Worm (Caenorhabditis elegans): ENCODE results near the gene F30H5.3.
A peak's percentile ranks its signal among the peaks of the same experiment; 100 is the strongest.

Gene F30H5.3

ce11 chrIII:558832-559231, 46.8 kb upstream of the F30H5.3 start (continued):
- TF ChIP-seq nhr-77 (tag; optimal IDR thresholded peaks at IDR 0.05) (no peak), C04F5.9 (tag; optimal IDR thresholded peaks at IDR 0.05) (no peak), ama-1 (optimal IDR thresholded peaks at IDR 0.05) (no peak), ceh-82 (tag; optimal IDR thresholded peaks at IDR 0.05) (peak in 1 of 3 experiments; percentile 24), nhr-28 (tag; optimal IDR thresholded peaks at IDR 0.05) (no peak), ceh-63 (GFP tag; optimal IDR thresholded peaks at IDR 0.05) (no peak), pax-3 (tag; optimal IDR thresholded peaks at IDR 0.05) (no peak), lin-13 (GFP tag; optimal IDR thresholded peaks at IDR 0.05) (no peak), zip-4 (GFP tag; optimal IDR thresholded peaks at IDR 0.05) (no peak), C34B4.2 (tag; optimal IDR thresholded peaks at IDR 0.05) (no peak), lir-3 (tag; optimal IDR thresholded peaks at IDR 0.05; ENCODE audit: poor library complexity) (no peak), F16B12.6 (tag; optimal IDR thresholded peaks at IDR 0.05) (no peak), egl-13 (tag; optimal IDR thresholded peaks at IDR 0.05) (no peak), tlp-1 (tag; optimal IDR thresholded peaks at IDR 0.05) (no peak), hlh-4 (tag; optimal IDR thresholded peaks at IDR 0.05) (no peak), isw-1 (GFP tag; IDR thresholded peaks at IDR 0.05) (no peak), ztf-4 (tag; optimal IDR thresholded peaks at IDR 0.05) (no peak), nhr-90 (tag; optimal IDR thresholded peaks at IDR 0.05; ENCODE audit: poor library complexity) (peak; percentile 61), nhr-85 (tag) (peak; percentile 94), mef-2 (tag; optimal IDR thresholded peaks at IDR 0.05) (no peak), sptf-1 (tag; optimal IDR thresholded peaks at IDR 0.05) (no peak), fkh-10 (GFP tag; optimal IDR thresholded peaks at IDR 0.05) (no peak), hlh-17 (GFP tag; optimal IDR thresholded peaks at IDR 0.05; ENCODE audit: borderline replicate concordance) (no peak), ces-1 (GFP tag; optimal IDR thresholded peaks at IDR 0.05) (no peak), nhr-84 (tag; optimal IDR thresholded peaks at IDR 0.05) (no peak), grh-1 (GFP tag; IDR thresholded peaks at IDR 0.05) (peak; percentile 24; the same call in 1 of the 2 replicates), unc-30 (tag; optimal IDR thresholded peaks at IDR 0.05) (no peak), hpl-2 (GFP tag; optimal IDR thresholded peaks at IDR 0.05) (no peak), pqm-1 (tag; optimal IDR thresholded peaks at IDR 0.05) (no peak), sox-4 (tag; optimal IDR thresholded peaks at IDR 0.05) (no peak), efl-1 (optimal IDR thresholded peaks at IDR 0.05) (peak; percentile 16 to 47), efl-1 (GFP tag; optimal IDR thresholded peaks at IDR 0.05 in 1 of 2) (no peak), snu-23 (GFP tag; optimal IDR thresholded peaks at IDR 0.05) (peak; percentile 70), dsc-1 (tag; optimal IDR thresholded peaks at IDR 0.05) (no peak), skn-1 (tag; optimal IDR thresholded peaks at IDR 0.05) (no peak)

ce11 chrIII:558083-558482, 46.1 kb upstream of the F30H5.3 start:
- TF ChIP-seq grh-1 (GFP tag; IDR thresholded peaks at IDR 0.05) (no peak), nhr-84 (tag; optimal IDR thresholded peaks at IDR 0.05) (no peak), lin-35 (GFP tag; optimal IDR thresholded peaks at IDR 0.05) (no peak), ztf-11 (tag; optimal IDR thresholded peaks at IDR 0.05) (no peak), lin-39 (tag; optimal IDR thresholded peaks at IDR 0.05) (no peak)

- TF ChIP-seq C16A3.4 (tag; optimal IDR thresholded peaks at IDR 0.05) (no peak), ces-1 (GFP tag; optimal IDR thresholded peaks at IDR 0.05) (no peak), efl-3 (GFP tag; optimal IDR thresholded peaks at IDR 0.05) (no peak), ceh-90 (tag; optimal IDR thresholded peaks at IDR 0.05) (no peak), snpc-4 (tag; optimal IDR thresholded peaks at IDR 0.05) (no peak), lin-13 (GFP tag; optimal IDR thresholded peaks at IDR 0.05) (no peak), nhr-12 (tag; optimal IDR thresholded peaks at IDR 0.05) (no peak), isw-1 (GFP tag; IDR thresholded peaks at IDR 0.05) (no peak), lin-15B (tag; optimal IDR thresholded peaks at IDR 0.05) (no peak)
Measured at ce11 chrIII:555650-556049, 43.6 kb upstream of the F30H5.3 start, which contains the start of gene B0353.1. TSS of gene B0353.1 (plus strand) at chrIII:555950.
